Fruit fly (Drosophila melanogaster) whole organism, embryonic: ENCODE results near the gene Doc2.

Source experiments
- Adf1 ChIP-seq: fragments of 200-800 bp; sonication (Bioruptor generic); IDR thresholded peaks from 2 replicates; pipeline ENCODE4 v1.3.6; 2022; ENCODE audit warnings: missing biosample characterization, missing genetic modification characterization
- Atf3 ChIP-seq: fragments of 200-800 bp; sonication (Bioruptor generic); optimal IDR thresholded peaks from 3 replicates; lab custom pipeline; 2016; ENCODE audit warnings: missing biosample characterization, missing genetic modification characterization
- Bteb2 ChIP-seq: fragments of 200-800 bp; sonication (Bioruptor generic); optimal IDR thresholded peaks from 2 replicates; lab custom pipeline; 2016; ENCODE audit warnings: missing biosample characterization, missing genetic modification characterization
- CG12104 ChIP-seq: fragments of 200-800 bp; sonication (Bioruptor generic); optimal IDR thresholded peaks from 3 replicates; lab custom pipeline; 2016; ENCODE audit warnings: missing biosample characterization, missing genetic modification characterization
- CG12942 ChIP-seq: fragments of 200-800 bp; sonication (Bioruptor generic); optimal IDR thresholded peaks from 3 replicates; lab custom pipeline; 2016; ENCODE audit warnings: missing biosample characterization, missing genetic modification characterization
- CG15601 ChIP-seq: fragments of 200-800 bp; sonication (Bioruptor generic); optimal IDR thresholded peaks from 3 replicates; lab custom pipeline; 2019; ENCODE audit warnings: missing biosample characterization, mild to moderate bottlenecking, missing genetic modification characterization, moderate library complexity
- CG1647 ChIP-seq: fragments of 200-800 bp; sonication (Bioruptor generic); optimal IDR thresholded peaks from 3 replicates; lab custom pipeline; 2016; ENCODE audit warnings: missing biosample characterization, missing genetic modification characterization
- CG17568 ChIP-seq: fragments of 200-800 bp; sonication (Bioruptor generic); optimal IDR thresholded peaks from 2 replicates; lab custom pipeline; 2018; ENCODE audit warnings: missing biosample characterization, mild to moderate bottlenecking, missing genetic modification characterization, moderate library complexity
- CG17612 ChIP-seq: fragments of 200-800 bp; sonication (Bioruptor generic); IDR thresholded peaks from 2 replicates; pipeline ENCODE4 v1.3.6; 2022; ENCODE audit warnings: missing biosample characterization, missing genetic modification characterization
- CG18011 ChIP-seq: fragments of 200-800 bp; sonication (Bioruptor generic); optimal IDR thresholded peaks from 2 replicates; lab custom pipeline; 2017; ENCODE audit warnings: missing biosample characterization, missing genetic modification characterization, mild to moderate bottlenecking, moderate library complexity, missing genotype
- CG34422 ChIP-seq: fragments of 200-800 bp; sonication (Bioruptor generic); IDR thresholded peaks from 3 replicates; pipeline ENCODE4 v1.3.6; 2022; ENCODE audit warnings: missing biosample characterization, missing genetic modification characterization
- CG3838 ChIP-seq: fragments of 200-800 bp; sonication (Bioruptor generic); optimal IDR thresholded peaks from 3 replicates; lab custom pipeline; 2016; ENCODE audit warnings: missing biosample characterization, missing genetic modification characterization
- CG4328 ChIP-seq: fragments of 200-800 bp; sonication (Bioruptor generic); optimal IDR thresholded peaks from 3 replicates; lab custom pipeline; 2017; ENCODE audit warnings: missing biosample characterization, missing genetic modification reagents, missing genetic modification characterization
- CG4707 ChIP-seq: fragments of 200-800 bp; sonication (Bioruptor generic); optimal IDR thresholded peaks from 2 replicates; lab custom pipeline; 2018; ENCODE audit warnings: missing biosample characterization, mild to moderate bottlenecking, missing genetic modification characterization, moderate library complexity
- CG5180 ChIP-seq: fragments of 200-800 bp; sonication (Bioruptor generic); optimal IDR thresholded peaks from 3 replicates; lab custom pipeline; 2017; ENCODE audit warnings: missing biosample characterization, missing genetic modification characterization, mild to moderate bottlenecking, moderate library complexity, missing genetic modification reagents
- CG7372 ChIP-seq: fragments of 200-800 bp; sonication (Bioruptor generic); IDR thresholded peaks from 2 replicates; pipeline ENCODE4 v1.3.6; 2022; ENCODE audit warnings: missing biosample characterization, missing genetic modification characterization
- CG7963 ChIP-seq: fragments of 200-800 bp; sonication (Bioruptor generic); IDR thresholded peaks from 3 replicates; pipeline ENCODE4 v1.3.6; 2022; ENCODE audit warnings: missing biosample characterization, missing genetic modification characterization; ENCODE audit not compliant: partially characterized antibody
- CG7987 ChIP-seq: fragments of 200-800 bp; sonication (Bioruptor generic); optimal IDR thresholded peaks from 2 replicates; lab custom pipeline; 2018; ENCODE audit warnings: missing biosample characterization, mild to moderate bottlenecking, missing genetic modification characterization, moderate library complexity
- Camta ChIP-seq: fragments of 200-800 bp; sonication (Bioruptor generic); optimal IDR thresholded peaks from 2 replicates; lab custom pipeline; 2016; ENCODE audit warnings: missing biosample characterization, missing genetic modification characterization
- Fer3 ChIP-seq: fragments of 200-800 bp; sonication (Bioruptor generic); optimal IDR thresholded peaks from 2 replicates; lab custom pipeline; 2018; ENCODE audit warnings: missing biosample characterization, mild to moderate bottlenecking, missing genetic modification characterization, moderate library complexity
- Hey ChIP-seq: fragments of 200-800 bp; sonication (Bioruptor generic); optimal IDR thresholded peaks from 3 replicates; lab custom pipeline; 2018; ENCODE audit warnings: missing biosample characterization, mild to moderate bottlenecking, missing genetic modification characterization
- HmgD ChIP-seq: fragments of 200-800 bp; sonication (Bioruptor generic); optimal IDR thresholded peaks from 3 replicates; lab custom pipeline; 2016; ENCODE audit warnings: missing biosample characterization, missing genetic modification characterization
- NC2α ChIP-seq: fragments of 200-800 bp; sonication (Bioruptor generic); optimal IDR thresholded peaks from 2 replicates; lab custom pipeline; 2016; ENCODE audit warnings: missing biosample characterization, missing genetic modification characterization
- Nf-YC ChIP-seq: fragments of 200-800 bp; optimal IDR thresholded peaks from 3 replicates; lab custom pipeline; 2019; ENCODE audit warnings: missing biosample characterization, mild to moderate bottlenecking, missing genetic modification characterization, moderate library complexity
- Oaz ChIP-seq: fragments of 200-800 bp; sonication (Bioruptor generic); IDR thresholded peaks from 2 replicates; pipeline ENCODE4 v1.3.6; 2022; ENCODE audit warnings: missing biosample characterization, missing genetic modification characterization
- Side ChIP-seq: fragments of 200-800 bp; sonication (Bioruptor generic); optimal IDR thresholded peaks from 2 replicates; lab custom pipeline; 2016; ENCODE audit warnings: missing biosample characterization, missing genetic modification characterization
- Six4 ChIP-seq: fragments of 200-800 bp; sonication (Bioruptor generic); optimal IDR thresholded peaks from 2 replicates; lab custom pipeline; 2016; ENCODE audit warnings: missing biosample characterization, missing genetic modification characterization
- TFAM ChIP-seq: fragments of 200-800 bp; sonication (Bioruptor generic); optimal IDR thresholded peaks from 2 replicates; lab custom pipeline; 2017; ENCODE audit warnings: missing biosample characterization, missing genetic modification characterization, inconsistent platforms
- abd-A ChIP-seq: fragments of 200-800 bp; sonication (Bioruptor generic); optimal IDR thresholded peaks from 3 replicates; lab custom pipeline; 2019; ENCODE audit warnings: missing biosample characterization, mild to moderate bottlenecking, missing genetic modification characterization, moderate library complexity
- btn ChIP-seq: fragments of 200-800 bp; sonication (Bioruptor generic); optimal IDR thresholded peaks from 2 replicates; lab custom pipeline; 2016; ENCODE audit warnings: missing biosample characterization, missing genetic modification characterization
- chinmo ChIP-seq: fragments of 200-800 bp; sonication (Bioruptor generic); IDR thresholded peaks from 4 replicates; pipeline ENCODE4 v1.3.6; 2022; ENCODE audit warnings: missing biosample characterization, missing genetic modification characterization; ENCODE audit not compliant: partially characterized antibody
- crol ChIP-seq: fragments of 200-800 bp; sonication (Bioruptor generic); IDR thresholded peaks from 2 replicates; pipeline ENCODE4 v1.3.6; 2022; ENCODE audit warnings: missing biosample characterization, missing genetic modification characterization
- crp ChIP-seq, 2 experiments: fragments of 200-800 bp; sonication (Bioruptor generic); optimal IDR thresholded peaks; 2 replicates in 1 of 2; 3 replicates in 1 of 2; lab custom pipeline; 2017; ENCODE audit warnings: missing biosample characterization in 2 of 2, missing genetic modification characterization in 2 of 2, mild to moderate bottlenecking in 1 of 2, moderate library complexity in 1 of 2
- dpn ChIP-seq, 2 experiments: fragments of 200-800 bp; sonication (Bioruptor generic); optimal IDR thresholded peaks; 3 replicates each; lab custom pipeline; 2016; ENCODE audit warnings: missing biosample characterization in 2 of 2, missing genetic modification characterization in 2 of 2
- hbn ChIP-seq: fragments of 200-800 bp; sonication (Bioruptor generic); IDR thresholded peaks from 2 replicates; pipeline ENCODE4 v1.3.6; 2022; ENCODE audit warnings: missing biosample characterization, missing genetic modification characterization; ENCODE audit not compliant: partially characterized antibody
- hth ChIP-seq: fragments of >200 bp; optimal IDR thresholded peaks from 2 replicates; lab custom pipeline; 2017; ENCODE audit warnings: inconsistent platforms
- klu ChIP-seq: fragments of 200-800 bp; sonication (Bioruptor generic); IDR thresholded peaks from 2 replicates; pipeline ENCODE4 v1.3.6; 2022; ENCODE audit warnings: missing biosample characterization, missing genetic modification characterization
- knrl ChIP-seq: fragments of 200-800 bp; sonication (Bioruptor generic); IDR thresholded peaks from 3 replicates; pipeline ENCODE4 v1.3.6; 2022; ENCODE audit warnings: missing biosample characterization, missing genetic modification characterization; ENCODE audit not compliant: partially characterized antibody
- lab ChIP-seq: fragments of 200-800 bp; sonication (Bioruptor generic); optimal IDR thresholded peaks from 3 replicates; lab custom pipeline; 2017; ENCODE audit warnings: missing biosample characterization, missing genetic modification characterization, mild to moderate bottlenecking, moderate library complexity, missing genetic modification reagents
- luna ChIP-seq: fragments of 200-800 bp; sonication (Bioruptor generic); optimal IDR thresholded peaks from 2 replicates; lab custom pipeline; 2016; ENCODE audit warnings: missing biosample characterization, missing genetic modification characterization
- pfk ChIP-seq: fragments of 200-800 bp; sonication (Bioruptor generic); optimal IDR thresholded peaks from 2 replicates; lab custom pipeline; 2018; ENCODE audit warnings: missing biosample characterization, mild to moderate bottlenecking, missing genetic modification characterization, moderate library complexity
- pita ChIP-seq: fragments of 200-800 bp; sonication (Bioruptor generic); optimal IDR thresholded peaks from 2 replicates; lab custom pipeline; 2017; ENCODE audit warnings: missing biosample characterization, mild to moderate bottlenecking, missing genetic modification characterization
- sc ChIP-seq, 3 experiments: fragments of >200 bp in 2 of 3; fragments of 200-800 bp in 1 of 3; sonication (Bioruptor generic) in 1 of 3; optimal IDR thresholded peaks; 2 replicates in 2 of 3; 3 replicates in 1 of 3; lab custom pipeline; 2017; ENCODE audit warnings: mild to moderate bottlenecking in 1 of 3, missing biosample characterization in 1 of 3, missing genetic modification characterization in 1 of 3, missing genetic modification reagents in 1 of 3
- slp2 ChIP-seq: fragments of 200-800 bp; sonication (Bioruptor generic); optimal IDR thresholded peaks from 2 replicates; lab custom pipeline; 2016; ENCODE audit warnings: missing biosample characterization, missing genetic modification characterization
- sna ChIP-seq: fragments of 200-800 bp; sonication (Bioruptor generic); IDR thresholded peaks from 2 replicates; pipeline ENCODE4 v1.3.6; 2022; ENCODE audit warnings: missing biosample characterization, missing genetic modification characterization; ENCODE audit not compliant: partially characterized antibody
- sob ChIP-seq: fragments of 200-800 bp; sonication (Bioruptor generic); IDR thresholded peaks from 2 replicates; pipeline ENCODE4 v1.3.6; 2022; ENCODE audit warnings: missing biosample characterization, missing genetic modification characterization
- stwl ChIP-seq: fragments of 200-800 bp; sonication (Bioruptor generic); optimal IDR thresholded peaks from 3 replicates; lab custom pipeline; 2018; ENCODE audit warnings: missing biosample characterization, mild to moderate bottlenecking, missing genetic modification characterization, moderate library complexity
- sug ChIP-seq: fragments of 200-800 bp; optimal IDR thresholded peaks from 2 replicates; lab custom pipeline; 2019; ENCODE audit warnings: missing biosample characterization, mild to moderate bottlenecking, missing genetic modification characterization, moderate library complexity
- tup ChIP-seq: fragments of 200-800 bp; sonication (Bioruptor generic); optimal IDR thresholded peaks from 2 replicates; lab custom pipeline; 2016; ENCODE audit warnings: missing biosample characterization, mild to moderate bottlenecking, missing genetic modification characterization, moderate library complexity

The Doc2 gene

dm6 chr3L:9042200-9042988 is 23.3 kb upstream of the Doc2 start (continued):
- TF ChIP-seq crol (no peak), sc (optimal IDR thresholded peaks at IDR 0.05; lab: Kevin White, UChicago) (no peak), sc (GFP tag; optimal IDR thresholded peaks at IDR 0.05; lab: Kevin White, UChicago) (peak; percentile 49), Adf1 (GFP tag; lab: Robert Waterston, UW) (no peak), lab (no peak), klu (GFP tag; lab: Robert Waterston, UW) (no peak), CG3838 (GFP tag; lab: Kevin White, UChicago) (no peak), pfk (no peak), Oaz (GFP tag; lab: Robert Waterston, UW) (no peak), hbn (GFP tag; lab: Robert Waterston, UW) (no peak), CG1647 (GFP tag; lab: Kevin White, UChicago) (no peak), tup (GFP tag; lab: Kevin White, UChicago) (no peak), CG17612 (GFP tag; lab: Robert Waterston, UW) (no peak), abd-A (tag; lab: Kevin White, UChicago) (peak; percentile 59), Fer3 (tag; lab: Kevin White, UChicago) (no peak), crp (GFP tag; optimal IDR thresholded peaks at IDR 0.05; lab: Kevin White, UChicago) (no peak), CG7372 (GFP tag; lab: Robert Waterston, UW) (no peak), CG7987 (GFP tag; lab: Kevin White, UChicago) (no peak), dpn (GFP tag; optimal IDR thresholded peaks at IDR 0.05; lab: Kevin White, UChicago) (peak in 1 of 2 experiments; percentile 2), HmgD (no peak), hth (lab: Kevin White, UChicago) (no peak), chinmo (GFP tag; lab: Robert Waterston, UW) (no peak), btn (GFP tag; lab: Kevin White, UChicago) (no peak), pita (GFP tag; lab: Kevin White, UChicago) (no peak), Atf3 (GFP tag; lab: Kevin White, UChicago) (no peak), stwl (tag; lab: Kevin White, UChicago) (no peak), Nf-YC (no peak), CG5180 (GFP tag; lab: Kevin White, UChicago) (no peak), CG34422 (GFP tag; lab: Robert Waterston, UW) (no peak), CG12104 (GFP tag; lab: Kevin White, UChicago) (no peak), CG15601 (tag; lab: Kevin White, UChicago) (peak; percentile 59), CG18011 (no peak), Hey (tag; lab: Kevin White, UChicago) (no peak), Camta (GFP tag; lab: Kevin White, UChicago) (no peak), Side (no peak), TFAM (GFP tag; lab: Kevin White, UChicago) (no peak), CG4328 (no peak), sug (tag; lab: Kevin White, UChicago) (no peak), CG7963 (GFP tag; lab: Robert Waterston, UW) (no peak), luna (GFP tag; lab: Kevin White, UChicago) (no peak), CG17568 (GFP tag; lab: Kevin White, UChicago) (no peak), sna (GFP tag; lab: Robert Waterston, UW) (no peak), knrl (GFP tag; lab: Robert Waterston, UW) (no peak), slp2 (GFP tag; lab: Kevin White, UChicago) (no peak), CG12942 (GFP tag; lab: Kevin White, UChicago) (no peak), NC2α (GFP tag; lab: Kevin White, UChicago) (no peak), Six4 (GFP tag; lab: Kevin White, UChicago) (peak; percentile 26), sob (GFP tag; lab: Robert Waterston, UW) (no peak), Bteb2 (GFP tag; lab: Kevin White, UChicago) (no peak), CG4707 (GFP tag; lab: Kevin White, UChicago) (no peak)
